Fruit fly (Drosophila melanogaster) whole organism, embryonic: Measurements from ENCODE around the gene CG9757.

Experiments
- Ada2b ChIP-seq: fragments of 200-800 bp; sonication (Bioruptor generic); IDR thresholded peaks from 2 replicates; pipeline ENCODE4 v1.3.6; 2022; ENCODE audit warnings: missing biosample characterization, missing genetic modification characterization
- CG1024 ChIP-seq: fragments of 200-800 bp; sonication (Bioruptor generic); IDR thresholded peaks from 2 replicates; pipeline ENCODE4 v1.3.6; 2022; ENCODE audit warnings: missing biosample characterization, missing genetic modification characterization
- CG10366 ChIP-seq: fragments of 200-800 bp; sonication (Bioruptor generic); IDR thresholded peaks from 2 replicates; pipeline ENCODE4 v1.3.6; 2022; ENCODE audit warnings: missing biosample characterization, missing genetic modification characterization
- CG10654 ChIP-seq: fragments of 200-800 bp; sonication (Bioruptor generic); optimal IDR thresholded peaks from 2 replicates; lab custom pipeline; 2016; ENCODE audit warnings: missing biosample characterization, missing genetic modification characterization
- CG11093 ChIP-seq: fragments of 200-800 bp; sonication (Bioruptor generic); IDR thresholded peaks from 3 replicates; pipeline ENCODE4 v1.3.6; 2022; ENCODE audit warnings: missing biosample characterization, missing genetic modification characterization
- CG12659 ChIP-seq: fragments of 200-800 bp; sonication (Bioruptor generic); optimal IDR thresholded peaks from 3 replicates; lab custom pipeline; 2017; ENCODE audit warnings: mild to moderate bottlenecking, missing biosample characterization, missing genetic modification reagents, missing genetic modification characterization
- CG13894 ChIP-seq: fragments of 200-800 bp; sonication (Bioruptor generic); optimal IDR thresholded peaks from 3 replicates; lab custom pipeline; 2018; ENCODE audit warnings: missing biosample characterization, mild to moderate bottlenecking, missing genetic modification characterization, moderate library complexity
- CG15073 ChIP-seq: fragments of 200-800 bp; sonication (Bioruptor generic); optimal IDR thresholded peaks from 2 replicates; lab custom pipeline; 2016; ENCODE audit warnings: missing biosample characterization, missing genetic modification characterization
- CG1602 ChIP-seq: fragments of 200-800 bp; sonication (Bioruptor generic); optimal IDR thresholded peaks from 3 replicates; lab custom pipeline; 2016; ENCODE audit warnings: missing biosample characterization, missing genetic modification characterization
- CG16779 ChIP-seq: fragments of 200-800 bp; sonication (Bioruptor generic); IDR thresholded peaks from 2 replicates; pipeline ENCODE4 v1.3.6; 2022; ENCODE audit warnings: missing biosample characterization, missing genetic modification characterization
- CG17361 ChIP-seq: fragments of 200-800 bp; sonication (Bioruptor generic); IDR thresholded peaks from 3 replicates; pipeline ENCODE4 v1.3.6; 2022; ENCODE audit warnings: missing biosample characterization, missing genetic modification characterization
- CG17385 ChIP-seq: fragments of 200-800 bp; sonication (Bioruptor generic); optimal IDR thresholded peaks from 3 replicates; lab custom pipeline; 2018; ENCODE audit warnings: missing biosample characterization, mild to moderate bottlenecking, missing genetic modification characterization
- CG17912 ChIP-seq: fragments of 200-800 bp; sonication (Bioruptor generic); optimal IDR thresholded peaks from 2 replicates; lab custom pipeline; 2018; ENCODE audit warnings: missing biosample characterization, mild to moderate bottlenecking, missing genetic modification characterization
- CG18262 ChIP-seq: fragments of 200-800 bp; optimal IDR thresholded peaks from 3 replicates; lab custom pipeline; 2019; ENCODE audit warnings: missing biosample characterization, mild to moderate bottlenecking, missing genetic modification characterization, moderate library complexity
- CG34376 ChIP-seq: fragments of 200-800 bp; sonication (Bioruptor generic); optimal IDR thresholded peaks from 2 replicates; lab custom pipeline; 2018; ENCODE audit warnings: missing biosample characterization, mild to moderate bottlenecking, missing genetic modification characterization
- CG3847 ChIP-seq: fragments of 200-800 bp; sonication (Bioruptor generic); IDR thresholded peaks from 2 replicates; pipeline ENCODE4 v1.3.6; 2022; ENCODE audit warnings: missing biosample characterization, missing genetic modification characterization
- CG4404 ChIP-seq: fragments of 200-800 bp; sonication (Bioruptor generic); IDR thresholded peaks from 2 replicates; pipeline ENCODE4 v1.3.6; 2022; ENCODE audit warnings: missing biosample characterization, missing genetic modification characterization
- CG6175 ChIP-seq: fragments of 200-800 bp; sonication (Bioruptor generic); IDR thresholded peaks from 3 replicates; pipeline ENCODE4 v1.3.6; 2022; ENCODE audit warnings: missing biosample characterization, missing genetic modification characterization
- CG7745 ChIP-seq: fragments of 200-800 bp; sonication (Bioruptor generic); optimal IDR thresholded peaks from 2 replicates; lab custom pipeline; 2018; ENCODE audit warnings: missing biosample characterization, mild to moderate bottlenecking, missing genetic modification characterization, moderate library complexity
- CHES-1-like ChIP-seq: fragments of 200-800 bp; sonication (Bioruptor generic); optimal IDR thresholded peaks from 2 replicates; lab custom pipeline; 2016; ENCODE audit warnings: missing biosample characterization, missing genetic modification characterization
- D19B ChIP-seq: fragments of 200-800 bp; sonication (Bioruptor generic); optimal IDR thresholded peaks from 2 replicates; lab custom pipeline; 2017; ENCODE audit warnings: missing biosample characterization, mild to moderate bottlenecking, missing genetic modification characterization
- Dbx ChIP-seq: fragments of 200-800 bp; sonication (Bioruptor generic); IDR thresholded peaks from 3 replicates; pipeline ENCODE4 v1.3.6; 2022; ENCODE audit warnings: missing biosample characterization, missing genetic modification characterization
- Deaf1 ChIP-seq: fragments of 200-800 bp; optimal IDR thresholded peaks from 3 replicates; lab custom pipeline; 2019; ENCODE audit warnings: missing biosample characterization, mild to moderate bottlenecking, missing genetic modification characterization, moderate library complexity
- Dip3 ChIP-seq: fragments of 200-800 bp; sonication (Bioruptor generic); optimal IDR thresholded peaks from 3 replicates; lab custom pipeline; 2016; ENCODE audit warnings: missing biosample characterization, missing genetic modification characterization
- HLH3B ChIP-seq: fragments of 200-800 bp; sonication (Bioruptor generic); IDR thresholded peaks from 2 replicates; pipeline ENCODE4 v1.3.6; 2022; ENCODE audit warnings: missing biosample characterization, missing genetic modification characterization
- HLH4C ChIP-seq: fragments of 200-800 bp; sonication (Bioruptor generic); IDR thresholded peaks from 3 replicates; pipeline ENCODE4 v1.3.6; 2022; ENCODE audit warnings: missing biosample characterization, missing genetic modification characterization; ENCODE audit not compliant: partially characterized antibody
- Lim3 ChIP-seq: fragments of 200-800 bp; sonication (Bioruptor generic); IDR thresholded peaks from 2 replicates; pipeline ENCODE4 v1.3.6; 2022; ENCODE audit warnings: missing biosample characterization, missing genetic modification characterization
- Pdp1 ChIP-seq, 2 experiments: fragments of 200-800 bp; sonication (Bioruptor generic); optimal IDR thresholded peaks; 3 replicates each; lab custom pipeline; 2016; ENCODE audit warnings: missing biosample characterization in 2 of 2, missing genetic modification characterization in 2 of 2, mild to moderate bottlenecking in 1 of 2, moderate library complexity in 1 of 2
- Ptx1 ChIP-seq: fragments of 200-800 bp; sonication (Bioruptor generic); IDR thresholded peaks from 2 replicates; pipeline ENCODE4 v1.3.6; 2022; ENCODE audit warnings: missing biosample characterization, missing genetic modification characterization
- Six4 ChIP-seq: fragments of 200-800 bp; sonication (Bioruptor generic); optimal IDR thresholded peaks from 2 replicates; lab custom pipeline; 2016; ENCODE audit warnings: missing biosample characterization, missing genetic modification characterization
- Sox100B ChIP-seq: fragments of 200-800 bp; sonication (Bioruptor generic); optimal IDR thresholded peaks from 3 replicates; lab custom pipeline; 2018; ENCODE audit warnings: missing biosample characterization, mild to moderate bottlenecking, missing genetic modification characterization
- Taf1 ChIP-seq: fragments of 200-800 bp; sonication (Bioruptor generic); IDR thresholded peaks from 2 replicates; pipeline ENCODE4 v1.3.6; 2022; ENCODE audit warnings: missing biosample characterization, missing genetic modification characterization
- Xrp1 ChIP-seq: fragments of 200-800 bp; sonication (Bioruptor generic); IDR thresholded peaks from 2 replicates; pipeline ENCODE4 v1.3.6; 2022; ENCODE audit warnings: missing biosample characterization, missing genetic modification characterization
- al ChIP-seq: fragments of 200-800 bp; sonication (Bioruptor generic); IDR thresholded peaks from 2 replicates; pipeline ENCODE4 v1.3.6; 2022; ENCODE audit warnings: missing biosample characterization, missing genetic modification characterization
- ap ChIP-seq: fragments of 200-800 bp; sonication (Bioruptor generic); IDR thresholded peaks from 2 replicates; pipeline ENCODE4 v1.3.6; 2022; ENCODE audit warnings: missing biosample characterization, missing genetic modification characterization
- ase ChIP-seq: fragments of 200-800 bp; sonication (Bioruptor generic); IDR thresholded peaks from 3 replicates; pipeline ENCODE4 v1.3.6; 2022; ENCODE audit warnings: missing biosample characterization, missing genetic modification characterization
- bowl ChIP-seq: fragments of 200-800 bp; sonication (Bioruptor generic); IDR thresholded peaks from 2 replicates; pipeline ENCODE4 v1.3.6; 2022; ENCODE audit warnings: missing biosample characterization, missing genetic modification characterization
- cato ChIP-seq: fragments of 200-800 bp; sonication (Bioruptor generic); optimal IDR thresholded peaks from 2 replicates; lab custom pipeline; 2016; ENCODE audit warnings: missing biosample characterization, missing genetic modification characterization, borderline replicate concordance
- grau ChIP-seq: fragments of 200-800 bp; optimal IDR thresholded peaks from 3 replicates; lab custom pipeline; 2019; ENCODE audit warnings: missing biosample characterization, mild to moderate bottlenecking, missing genetic modification characterization, moderate library complexity
- grn ChIP-seq: fragments of 200-800 bp; sonication (Bioruptor generic); optimal IDR thresholded peaks from 3 replicates; lab custom pipeline; 2017; ENCODE audit warnings: missing biosample characterization, missing genetic modification characterization
- hkb ChIP-seq, 2 experiments: fragments of 200-800 bp in 1 of 2; fragments of >200 bp in 1 of 2; sonication (Bioruptor generic) in 1 of 2; IDR thresholded peaks in 1 of 2; optimal IDR thresholded peaks in 1 of 2; 2 replicates each; pipeline versions ENCODE4 v1.3.6 to Lab custom; 2017 to 2022; ENCODE audit warnings: missing biosample characterization in 1 of 2, missing genetic modification characterization in 1 of 2
- kni ChIP-seq: fragments of 200-800 bp; sonication (Bioruptor generic); optimal IDR thresholded peaks from 3 replicates; lab custom pipeline; 2017; ENCODE audit warnings: mild to moderate bottlenecking, missing biosample characterization, missing genetic modification reagents, missing genetic modification characterization
- mld ChIP-seq: fragments of 200-800 bp; sonication (Bioruptor generic); IDR thresholded peaks from 3 replicates; pipeline ENCODE4 v1.3.6; 2022; ENCODE audit warnings: missing biosample characterization, missing genetic modification characterization; ENCODE audit not compliant: partially characterized antibody
- nmo ChIP-seq: fragments of 200-800 bp; sonication (Bioruptor generic); optimal IDR thresholded peaks from 2 replicates; lab custom pipeline; 2018; ENCODE audit warnings: missing biosample characterization, mild to moderate bottlenecking, missing genetic modification characterization, moderate library complexity
- prd ChIP-seq, 3 experiments: fragments of >200 bp in 2 of 3; fragments of 200-800 bp in 1 of 3; sonication (Bioruptor generic) in 1 of 3; optimal IDR thresholded peaks in 2 of 3; IDR thresholded peaks in 1 of 3; 2 replicates in 2 of 3; 3 replicates in 1 of 3; pipeline versions ENCODE4 v1.3.6 to Lab custom; 2017 to 2022; ENCODE audit warnings: missing biosample characterization in 1 of 3, missing genetic modification characterization in 1 of 3
- schlank ChIP-seq: fragments of 200-800 bp; sonication (Bioruptor generic); optimal IDR thresholded peaks from 2 replicates; lab custom pipeline; 2018; ENCODE audit warnings: missing biosample characterization, mild to moderate bottlenecking, missing genetic modification characterization
- sisA ChIP-seq: fragments of 200-800 bp; sonication (Bioruptor generic); IDR thresholded peaks from 2 replicates; pipeline ENCODE4 v1.3.6; 2022; ENCODE audit warnings: missing biosample characterization, missing genetic modification characterization
- sna ChIP-seq: fragments of 200-800 bp; sonication (Bioruptor generic); IDR thresholded peaks from 2 replicates; pipeline ENCODE4 v1.3.6; 2022; ENCODE audit warnings: missing biosample characterization, missing genetic modification characterization; ENCODE audit not compliant: partially characterized antibody
- twi ChIP-seq: fragments of 200-800 bp; optimal IDR thresholded peaks from 2 replicates; lab custom pipeline; 2019; ENCODE audit warnings: missing biosample characterization, mild to moderate bottlenecking, missing genetic modification characterization, moderate library complexity
- usp ChIP-seq: fragments of >200 bp; optimal IDR thresholded peaks from 2 replicates; lab custom pipeline; 2017; ENCODE audit warnings: missing biosample characterization, missing genetic modification characterization
- zfh2 ChIP-seq: fragments of 200-800 bp; sonication (Bioruptor generic); optimal IDR thresholded peaks from 2 replicates; lab custom pipeline; 2016; ENCODE audit warnings: missing biosample characterization, missing genetic modification characterization

The CG9757 gene

DNA sequence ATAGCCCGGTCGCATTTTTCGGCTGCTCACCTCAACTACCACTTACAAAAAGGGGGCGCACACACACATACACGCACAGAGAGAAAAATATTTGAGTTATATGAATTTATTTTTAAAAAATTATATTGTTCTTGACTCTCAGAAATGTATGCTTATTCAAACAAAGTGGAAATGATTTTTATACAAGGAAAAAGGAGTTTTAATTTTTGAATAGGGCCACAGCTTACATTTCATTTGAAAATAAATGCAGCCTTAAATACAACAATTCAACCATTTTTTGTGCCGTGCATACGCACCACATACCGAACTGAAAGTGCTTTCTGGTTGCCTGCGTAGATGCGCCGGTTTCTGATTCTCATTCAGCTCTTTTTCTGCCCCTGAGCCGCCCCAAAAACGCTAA, 11.7 kb downstream of the CG9757 start (continued):
- TF ChIP-seq CG34376 (no peak), nmo (peak; percentile 1), Dbx (GFP tag; lab: Robert Waterston, UW) (0 out of 3 replicates have a peak, but pooled peaks have one; percentile 41), CG16779 (GFP tag; lab: Robert Waterston, UW) (no peak), al (GFP tag; lab: Robert Waterston, UW) (no peak), ase (GFP tag; lab: Robert Waterston, UW) (no peak), prd (optimal IDR thresholded peaks at IDR 0.05; lab: Kevin White, UChicago) (no peak), prd (GFP tag; IDR thresholded peaks at IDR 0.05; lab: Robert Waterston, UW) (peak; percentile 37; the same call in 1 of the 3 replicates), CG13894 (tag; lab: Kevin White, UChicago) (no peak), Six4 (no peak), grn (GFP tag; lab: Kevin White, UChicago) (no peak), Taf1 (no peak), usp (no peak), Sox100B (GFP tag; lab: Kevin White, UChicago) (no peak), Pdp1 (GFP tag; optimal IDR thresholded peaks at IDR 0.05; lab: Kevin White, UChicago) (no peak), twi (no peak), CG11093 (GFP tag; lab: Robert Waterston, UW) (no peak), bowl (GFP tag; lab: Robert Waterston, UW) (no peak), CG15073 (no peak), CG1024 (GFP tag; lab: Robert Waterston, UW) (no peak), CG12659 (peak; percentile 2), Lim3 (GFP tag; lab: Robert Waterston, UW) (no peak), ap (GFP tag; lab: Robert Waterston, UW) (no peak), CG17361 (0 out of 3 replicates have a peak, but pooled peaks have one; percentile 31), CG4404 (GFP tag; lab: Robert Waterston, UW) (peak; percentile 21; the same call in 1 of the 2 replicates), cato (no peak), schlank (tag; lab: Kevin White, UChicago) (no peak), sna (GFP tag; lab: Robert Waterston, UW) (no peak), CG10366 (GFP tag; lab: Robert Waterston, UW) (no peak), CG7745 (tag; lab: Kevin White, UChicago) (no peak), CG17912 (no peak), CG6175 (GFP tag; lab: Robert Waterston, UW) (no peak), Deaf1 (tag; lab: Kevin White, UChicago) (peak; percentile 5), Ptx1 (GFP tag; lab: Robert Waterston, UW) (peak; percentile 30; the same call in 1 of the 2 replicates), CG18262 (peak; percentile 24), D19B (GFP tag; lab: Kevin White, UChicago) (no peak), hkb (optimal IDR thresholded peaks at IDR 0.05; lab: Kevin White, UChicago) (no peak), hkb (GFP tag; IDR thresholded peaks at IDR 0.05; lab: Robert Waterston, UW) (peak; percentile 57), zfh2 (GFP tag; lab: Kevin White, UChicago) (no peak), HLH4C (GFP tag; lab: Robert Waterston, UW) (no peak), Dip3 (GFP tag; lab: Kevin White, UChicago) (no peak), Xrp1 (GFP tag; lab: Robert Waterston, UW) (peak; percentile 17; the same call in 1 of the 2 replicates), CG10654 (GFP tag; lab: Kevin White, UChicago) (no peak), grau (tag; lab: Kevin White, UChicago) (peak; percentile 42), CHES-1-like (GFP tag; lab: Kevin White, UChicago) (no peak), kni (GFP tag; lab: Kevin White, UChicago) (no peak), CG3847 (GFP tag; lab: Robert Waterston, UW) (0 out of 2 replicates have a peak, but pooled peaks have one; percentile 14), CG17385 (GFP tag; lab: Kevin White, UChicago) (peak; percentile 25), CG1602 (GFP tag; lab: Kevin White, UChicago) (no peak), Ada2b (GFP tag; lab: Robert Waterston, UW) (no peak), sisA (GFP tag; lab: Robert Waterston, UW) (peak; percentile 46), mld (GFP tag; lab: Robert Waterston, UW) (no peak), HLH3B (0 out of 2 replicates have a peak, but pooled peaks have one; percentile 24)
